Worm (Caenorhabditis elegans): ENCODE measurements around the gene F49C12.11.

DNA sequence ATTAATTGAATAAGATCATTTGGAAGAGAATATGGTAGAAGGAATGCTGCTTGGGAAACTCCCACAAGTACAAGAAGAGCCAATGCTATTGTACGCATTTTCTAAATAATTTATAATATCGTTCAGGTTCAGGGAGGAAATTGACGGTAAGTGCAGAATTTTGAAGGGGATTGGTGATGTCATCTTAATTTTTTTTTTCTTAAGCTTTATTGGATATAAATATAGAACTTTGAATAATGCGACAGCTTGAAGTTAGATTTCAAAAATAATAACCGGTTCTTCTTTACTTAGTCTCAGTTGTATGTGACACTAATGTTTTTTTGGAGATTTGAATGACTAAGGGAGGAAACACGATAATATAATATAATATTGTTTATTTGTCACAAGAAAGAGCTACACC lies 11.6 kb downstream of the F49C12.11 start, which contains the start of gene nspg-7.1:
- TF ChIP-seq ztf-4 (tag; optimal IDR thresholded peaks at IDR 0.05) (no peak), lin-39 (tag; optimal IDR thresholded peaks at IDR 0.05) (no peak), ama-1 (optimal IDR thresholded peaks at IDR 0.05) (no peak), ceh-82 (tag; optimal IDR thresholded peaks at IDR 0.05) (no peak), nhr-77 (tag; optimal IDR thresholded peaks at IDR 0.05) (no peak), ceh-16 (tag; optimal IDR thresholded peaks at IDR 0.05) (no peak), nhr-11 (tag; optimal IDR thresholded peaks at IDR 0.05) (no peak), lsy-2 (tag; optimal IDR thresholded peaks at IDR 0.05) (no peak), elt-3 (tag; optimal IDR thresholded peaks at IDR 0.05) (no peak), skn-1 (tag; optimal IDR thresholded peaks at IDR 0.05) (no peak), nhr-23 (tag; optimal IDR thresholded peaks at IDR 0.05) (no peak)
